Fruit fly (Drosophila melanogaster): ENCODE data around the gene CG6693.

DNA sequence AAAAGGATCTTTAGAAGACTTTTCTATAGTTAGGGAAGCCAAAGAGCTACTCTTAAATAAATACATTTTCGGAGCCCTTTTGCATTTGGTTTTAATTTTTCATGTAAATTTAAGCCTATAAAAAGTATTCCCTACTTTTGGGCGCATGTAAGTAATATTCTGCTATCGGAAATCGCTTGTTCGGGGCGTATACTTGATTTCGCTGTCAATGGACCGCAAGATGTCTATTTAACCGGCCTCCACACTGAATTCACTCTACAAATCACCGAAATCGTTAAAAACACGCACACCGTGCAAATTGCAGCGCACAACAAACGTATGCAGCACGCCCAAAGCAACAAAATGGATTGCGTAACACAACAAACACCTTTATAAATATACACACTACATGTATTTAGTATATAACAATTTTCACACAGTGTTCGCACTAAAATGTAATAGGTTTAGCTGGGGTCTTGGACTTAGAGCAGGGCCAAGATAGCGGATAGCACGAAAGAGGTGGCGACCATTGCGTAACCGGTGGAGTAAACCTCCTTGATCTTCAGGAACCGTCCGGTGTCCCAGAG is 12.6 kb downstream of the CG6693 start:
- no peak for TF ChIP-seq CG6163 (GFP tag; IDR thresholded peaks at IDR 0.05)
- TF ChIP-seq Eip75B (GFP tag; optimal IDR thresholded peaks at IDR 0.05): no peak
- no peak for TF ChIP-seq Sox15 (GFP tag; optimal IDR thresholded peaks at IDR 0.05)
